Worm (Caenorhabditis elegans) whole organism, L1 larva: Measurements from ENCODE around the gene asp-13.

ENCODE experiments used
- lsy-2 ChIP-seq, 2 experiments: fragments of 150-350 bp; optimal IDR thresholded peaks; 2 replicates each; lab custom pipeline; 2014; ENCODE audit warnings: missing biosample characterization in 2 of 2, missing genetic modification characterization in 2 of 2
- nhr-11 ChIP-seq: fragments of 150-350 bp; optimal IDR thresholded peaks from 2 replicates; lab custom pipeline; 2014; ENCODE audit warnings: missing biosample characterization, missing genetic modification characterization
- nhr-237 ChIP-seq: fragments of 150-350 bp; optimal IDR thresholded peaks from 2 replicates; lab custom pipeline; 2014; ENCODE audit warnings: missing biosample characterization, missing genetic modification characterization
- unc-130 ChIP-seq: fragments of 150-350 bp; optimal IDR thresholded peaks from 2 replicates; lab custom pipeline; 2017; ENCODE audit warnings: missing biosample characterization, missing genetic modification characterization, inconsistent platforms
- unc-62 ChIP-seq: fragments of 150-350 bp; optimal IDR thresholded peaks from 2 replicates; lab custom pipeline; 2014; ENCODE audit warnings: missing biosample characterization, missing genetic modification reagents, missing genetic modification characterization
- zag-1 ChIP-seq: fragments of 150-350 bp; optimal IDR thresholded peaks from 2 replicates; lab custom pipeline; 2014; ENCODE audit warnings: missing biosample characterization, missing genetic modification characterization

ce11 chrV:8686764-8687163 lies 43.8 kb upstream of the asp-13 start, which contains the start of gene ZC190.7:
- TF ChIP-seq unc-62 (GFP tag; lab: Kevin White, UChicago) (no peak), zag-1 (tag; lab: Kevin White, UChicago) (no peak), lsy-2 (tag; optimal IDR thresholded peaks at IDR 0.05; lab: Kevin White, UChicago) (no peak), nhr-11 (tag; lab: Kevin White, UChicago) (no peak), unc-130 (tag; lab: Kevin White, UChicago) (no peak), nhr-237 (tag; lab: Kevin White, UChicago) (no peak)
